Fruit fly (Drosophila melanogaster) whole organism, prepupa: Measurements from ENCODE around the gene CSN8.
A peak's percentile ranks its signal among the peaks of the same experiment; 100 is the strongest.

Source experiments
- Blimp-1 ChIP-seq: fragments of 200-800 bp; sonication (Bioruptor generic); optimal IDR thresholded peaks from 3 replicates; lab custom pipeline; 2017; ENCODE audit warnings: missing biosample characterization, missing genetic modification characterization, mild to moderate bottlenecking, moderate library complexity, missing genetic modification reagents
- CG10669 ChIP-seq: fragments of 200-800 bp; sonication (Bioruptor generic); optimal IDR thresholded peaks from 3 replicates; lab custom pipeline; 2018; ENCODE audit warnings: missing biosample characterization, mild to moderate bottlenecking, missing genetic modification characterization, moderate library complexity
- CG11762 ChIP-seq: fragments of 200-800 bp; sonication (Bioruptor generic); optimal IDR thresholded peaks from 3 replicates; lab custom pipeline; 2016; ENCODE audit warnings: missing biosample characterization, missing genetic modification characterization; ENCODE audit not compliant: insufficient read depth
- CG15336 ChIP-seq: fragments of 200-800 bp; sonication (Bioruptor generic); IDR thresholded peaks from 2 replicates; pipeline ENCODE4 v1.3.6; 2022; ENCODE audit warnings: missing biosample characterization, missing genetic modification characterization
- CG1621 ChIP-seq: fragments of 200-800 bp; sonication (Bioruptor generic); optimal IDR thresholded peaks from 3 replicates; lab custom pipeline; 2018; ENCODE audit warnings: missing biosample characterization, mild to moderate bottlenecking, missing genetic modification characterization
- CG16779 ChIP-seq: fragments of 200-800 bp; sonication (Bioruptor generic); optimal IDR thresholded peaks from 3 replicates; lab custom pipeline; 2017; ENCODE audit warnings: missing biosample characterization, mild to moderate bottlenecking, missing genetic modification characterization
- CG3032 ChIP-seq: fragments of 200-800 bp; optimal IDR thresholded peaks from 2 replicates; lab custom pipeline; 2019; ENCODE audit warnings: missing biosample characterization, mild to moderate bottlenecking, missing genetic modification characterization, moderate library complexity
- CG31627 ChIP-seq: fragments of 200-800 bp; sonication (Bioruptor generic); optimal IDR thresholded peaks from 3 replicates; lab custom pipeline; 2016; ENCODE audit warnings: missing biosample characterization, missing genetic modification characterization
- CG32006 ChIP-seq: fragments of 200-800 bp; sonication (Bioruptor generic); optimal IDR thresholded peaks from 3 replicates; lab custom pipeline; 2017; ENCODE audit warnings: missing biosample characterization, mild to moderate bottlenecking, missing genetic modification characterization
- CG34406 ChIP-seq: fragments of 200-800 bp; sonication (Bioruptor generic); optimal IDR thresholded peaks from 3 replicates; lab custom pipeline; 2016; ENCODE audit warnings: missing biosample characterization, missing genetic modification characterization
- CG3919 ChIP-seq: fragments of 200-800 bp; sonication (Bioruptor generic); optimal IDR thresholded peaks from 3 replicates; lab custom pipeline; 2016; ENCODE audit warnings: missing biosample characterization, missing genetic modification characterization
- CG4318 ChIP-seq: fragments of 200-800 bp; sonication (Bioruptor generic); optimal IDR thresholded peaks from 3 replicates; lab custom pipeline; 2017; ENCODE audit warnings: missing biosample characterization, mild to moderate bottlenecking, missing genetic modification characterization
- CG6163 ChIP-seq: fragments of 200-800 bp; sonication (Bioruptor generic); IDR thresholded peaks from 3 replicates; pipeline ENCODE4 v1.3.6; 2022; ENCODE audit warnings: missing biosample characterization, missing genetic modification characterization
- CG7368 ChIP-seq: fragments of 200-800 bp; sonication (Bioruptor generic); optimal IDR thresholded peaks from 3 replicates; lab custom pipeline; 2016; ENCODE audit warnings: missing biosample characterization, missing genetic modification characterization
- CG8119 ChIP-seq: fragments of 200-800 bp; sonication (Bioruptor generic); IDR thresholded peaks from 3 replicates; pipeline ENCODE4 v1.3.6; 2022; ENCODE audit warnings: missing biosample characterization, missing genetic modification characterization
- CG8632 ChIP-seq: fragments of 200-800 bp; sonication (Bioruptor generic); optimal IDR thresholded peaks from 3 replicates; lab custom pipeline; 2016; ENCODE audit warnings: missing biosample characterization, missing genetic modification characterization
- Eip75B ChIP-seq: fragments of 200-800 bp; sonication (Bioruptor generic); optimal IDR thresholded peaks from 3 replicates; lab custom pipeline; 2016; ENCODE audit warnings: missing biosample characterization, missing genetic modification characterization
- Eip78C ChIP-seq: fragments of 200-800 bp; sonication (Bioruptor generic); peaks from one replicate; lab custom pipeline; 2016; ENCODE audit warnings: missing biosample characterization, missing genetic modification characterization
- Eip93F ChIP-seq: fragments of 200-800 bp; sonication (Bioruptor generic); optimal IDR thresholded peaks from 2 replicates; lab custom pipeline; 2016; ENCODE audit warnings: missing biosample characterization, mild to moderate bottlenecking, missing genetic modification characterization
- Ets21C ChIP-seq: fragments of 200-800 bp; sonication (Bioruptor generic); optimal IDR thresholded peaks from 3 replicates; lab custom pipeline; 2016; ENCODE audit warnings: missing biosample characterization, missing genetic modification characterization
- Ets96B ChIP-seq: fragments of 200-800 bp; optimal IDR thresholded peaks from 2 replicates; lab custom pipeline; 2019; ENCODE audit warnings: missing biosample characterization, mild to moderate bottlenecking, missing genetic modification characterization, moderate library complexity
- Hr4 ChIP-seq: fragments of 200-800 bp; sonication (Bioruptor generic); optimal IDR thresholded peaks from 3 replicates; lab custom pipeline; 2016; ENCODE audit warnings: missing biosample characterization, missing genetic modification characterization
- Met ChIP-seq: fragments of 200-800 bp; sonication (Bioruptor generic); optimal IDR thresholded peaks from 3 replicates; lab custom pipeline; 2016; ENCODE audit warnings: missing biosample characterization, missing genetic modification characterization
- OdsH ChIP-seq: fragments of 200-800 bp; sonication (Bioruptor generic); optimal IDR thresholded peaks from 3 replicates; lab custom pipeline; 2016; ENCODE audit warnings: missing biosample characterization, missing genetic modification characterization
- Smox ChIP-seq: fragments of 200-800 bp; sonication (Bioruptor generic); optimal IDR thresholded peaks from 3 replicates; lab custom pipeline; 2016; ENCODE audit warnings: missing biosample characterization, missing genetic modification characterization
- achi ChIP-seq: fragments of 200-800 bp; sonication (Bioruptor generic); optimal IDR thresholded peaks from 3 replicates; lab custom pipeline; 2016; ENCODE audit warnings: missing biosample characterization, missing genetic modification characterization
- dac ChIP-seq: fragments of 200-800 bp; sonication (Bioruptor generic); optimal IDR thresholded peaks from 2 replicates; lab custom pipeline; 2017; ENCODE audit warnings: missing biosample characterization, mild to moderate bottlenecking, missing genetic modification characterization
- dsx ChIP-seq: fragments of 200-800 bp; optimal IDR thresholded peaks from 3 replicates; lab custom pipeline; 2019; ENCODE audit warnings: missing biosample characterization, mild to moderate bottlenecking, missing genetic modification characterization, moderate library complexity; ENCODE audit not compliant: poor library complexity, severe bottlenecking
- eg ChIP-seq: fragments of 200-800 bp; sonication (Bioruptor generic); IDR thresholded peaks from 3 replicates; pipeline ENCODE4 v1.3.6; 2022; ENCODE audit warnings: missing biosample characterization, missing genetic modification characterization
- esn ChIP-seq: fragments of 200-800 bp; sonication (Bioruptor generic); optimal IDR thresholded peaks from 2 replicates; lab custom pipeline; 2016; ENCODE audit warnings: missing biosample characterization, mild to moderate bottlenecking, missing genetic modification characterization, moderate library complexity
- fd59A ChIP-seq: fragments of 200-800 bp; sonication (Bioruptor generic); optimal IDR thresholded peaks from 2 replicates; lab custom pipeline; 2017; ENCODE audit warnings: missing biosample characterization, mild to moderate bottlenecking, missing genetic modification characterization, missing genetic modification reagents
- fd85E ChIP-seq: fragments of 200-800 bp; sonication (Bioruptor generic); optimal IDR thresholded peaks from 3 replicates; lab custom pipeline; 2016; ENCODE audit warnings: missing biosample characterization, missing genetic modification characterization
- fkh ChIP-seq: fragments of 200-800 bp; sonication (Bioruptor generic); optimal IDR thresholded peaks from 3 replicates; lab custom pipeline; 2017; ENCODE audit warnings: missing biosample characterization, mild to moderate bottlenecking, missing genetic modification characterization, moderate library complexity
- net ChIP-seq: fragments of 200-800 bp; sonication (Bioruptor generic); optimal IDR thresholded peaks from 3 replicates; lab custom pipeline; 2016; ENCODE audit warnings: missing biosample characterization, missing genetic modification characterization
- pdm3 ChIP-seq: fragments of 200-800 bp; sonication (Bioruptor generic); optimal IDR thresholded peaks from 3 replicates; lab custom pipeline; 2016; ENCODE audit warnings: missing biosample characterization, missing genetic modification characterization
- salr ChIP-seq, 2 experiments: fragments of 200-800 bp; sonication (Bioruptor generic); optimal IDR thresholded peaks; 3 replicates each; lab custom pipeline; 2016 to 2018; ENCODE audit warnings: missing biosample characterization in 2 of 2, missing genetic modification characterization in 2 of 2, mild to moderate bottlenecking in 1 of 2
- spab ChIP-seq: fragments of 200-800 bp; sonication (Bioruptor generic); optimal IDR thresholded peaks from 2 replicates; lab custom pipeline; 2017; ENCODE audit warnings: missing biosample characterization, mild to moderate bottlenecking, missing genetic modification characterization, missing genetic modification reagents
- topi ChIP-seq: fragments of 200-800 bp; sonication (Bioruptor generic); optimal IDR thresholded peaks from 3 replicates; lab custom pipeline; 2016; ENCODE audit warnings: missing biosample characterization, missing genetic modification characterization
- vri ChIP-seq: fragments of 200-800 bp; sonication (Bioruptor generic); optimal IDR thresholded peaks from 3 replicates; lab custom pipeline; 2016; ENCODE audit warnings: missing biosample characterization, mild to moderate bottlenecking, missing genetic modification characterization

Gene CSN8

dm6 chr2L:8334705-8335104 lies 29.9 kb upstream of the CSN8 start:
- TF ChIP-seq dac, result no peak
- no peak for TF ChIP-seq salr (GFP tag; optimal IDR thresholded peaks at IDR 0.05; lab: Kevin White, UChicago)
- TF ChIP-seq CG16779 (tag; lab: Kevin White, UChicago), result no peak
- TF ChIP-seq Eip78C (GFP tag; lab: Kevin White, UChicago), result peak; percentile 73
- no peak for TF ChIP-seq Eip75B (GFP tag; lab: Kevin White, UChicago)
- TF ChIP-seq CG6163, result 0 out of 3 replicates have a peak, but pooled peaks have one; percentile 23
- TF ChIP-seq fkh (GFP tag; lab: Kevin White, UChicago), result no peak
- no peak for TF ChIP-seq CG34406 (GFP tag; lab: Kevin White, UChicago)
- no peak for TF ChIP-seq Ets96B (tag; lab: Kevin White, UChicago)
- TF ChIP-seq net (GFP tag; lab: Kevin White, UChicago), result no peak
- no peak for TF ChIP-seq CG15336 (GFP tag; lab: Robert Waterston, UW)
- no peak for TF ChIP-seq CG8632 (GFP tag; lab: Kevin White, UChicago)
- peak; percentile 6 for TF ChIP-seq CG3919 (GFP tag; lab: Kevin White, UChicago)
- peak; percentile 15 for TF ChIP-seq OdsH
- no peak for TF ChIP-seq CG32006 (GFP tag; lab: Kevin White, UChicago)
- no peak for TF ChIP-seq fd59A (GFP tag; lab: Kevin White, UChicago)
- no peak for TF ChIP-seq CG4318 (GFP tag; lab: Kevin White, UChicago)
- no peak for TF ChIP-seq Smox
- no peak for TF ChIP-seq esn
- peak; percentile 7 for TF ChIP-seq achi (GFP tag; lab: Kevin White, UChicago)
- no peak for TF ChIP-seq Hr4
- TF ChIP-seq spab (GFP tag; lab: Kevin White, UChicago), result no peak
- TF ChIP-seq Ets21C (GFP tag; lab: Kevin White, UChicago), result no peak

dm6 chr2L:8338039-8338438 lies 26.6 kb upstream of the CSN8 start, which contains the start of gene witty:
Gene witty, plus strand, starts transcription at chr2L:8338287.
- TF ChIP-seq Hr4, result no peak
- no peak for TF ChIP-seq CG31627 (GFP tag; lab: Kevin White, UChicago)
- no peak for TF ChIP-seq Eip93F (GFP tag; lab: Kevin White, UChicago)
- TF ChIP-seq topi, result no peak
- no peak for TF ChIP-seq pdm3 (GFP tag; lab: Kevin White, UChicago)
- no peak for TF ChIP-seq Blimp-1 (GFP tag; lab: Kevin White, UChicago)
- TF ChIP-seq CG32006 (GFP tag; lab: Kevin White, UChicago), result no peak
- TF ChIP-seq CG8119, result no peak
- TF ChIP-seq CG10669 (GFP tag; lab: Kevin White, UChicago), result no peak
- no peak for TF ChIP-seq CG4318 (GFP tag; lab: Kevin White, UChicago)

- TF ChIP-seq Met (GFP tag; lab: Kevin White, UChicago) (no peak), fd85E (GFP tag; lab: Kevin White, UChicago) (no peak), CG3032 (tag; lab: Kevin White, UChicago) (no peak)
These were observed 24.8 kb upstream of the CSN8 start for dm6 chr2L:8339751-8340349.

dm6 chr2L:8342395-8342794 lies 22.3 kb upstream of the CSN8 start, which contains the start of gene CG14273:
Gene CG14273, plus strand, starts transcription at chr2L:8342695.
- TF ChIP-seq vri, result no peak
- no peak for TF ChIP-seq CG11762 (GFP tag; lab: Kevin White, UChicago)
- no peak for TF ChIP-seq Eip78C (GFP tag; lab: Kevin White, UChicago)
- TF ChIP-seq Eip75B (GFP tag; lab: Kevin White, UChicago), result no peak
- TF ChIP-seq CG34406 (GFP tag; lab: Kevin White, UChicago), result no peak
- TF ChIP-seq dsx (GFP tag; lab: Kevin White, UChicago), result no peak
- TF ChIP-seq CG3032 (tag; lab: Kevin White, UChicago), result no peak
- no peak for TF ChIP-seq net (GFP tag; lab: Kevin White, UChicago)
- TF ChIP-seq eg (GFP tag; lab: Robert Waterston, UW), result no peak
- no peak for TF ChIP-seq CG7368
- no peak for TF ChIP-seq topi
- TF ChIP-seq CG1621 (tag; lab: Kevin White, UChicago), result no peak
- no peak for TF ChIP-seq fd59A (GFP tag; lab: Kevin White, UChicago)
- no peak for TF ChIP-seq pdm3 (GFP tag; lab: Kevin White, UChicago)
- no peak for TF ChIP-seq CG32006 (GFP tag; lab: Kevin White, UChicago)
